Fruit fly (Drosophila melanogaster) whole organism, wandering third instar larva: ENCODE measurements around the gene CG33493.

ENCODE experiments used
- Dfd ChIP-seq: fragments of >200 bp; optimal IDR thresholded peaks from 2 replicates; lab custom pipeline; 2017; ENCODE audit warnings: missing biosample characterization, missing genetic modification characterization
- Jra ChIP-seq: sonication (Bioruptor generic); optimal IDR thresholded peaks from 2 replicates; lab custom pipeline; 2016; ENCODE audit warnings: missing biosample characterization, missing genetic modification characterization
- Mio ChIP-seq: sonication (Bioruptor generic); optimal IDR thresholded peaks from 2 replicates; lab custom pipeline; 2016; ENCODE audit warnings: missing biosample characterization, missing genetic modification characterization
- Rel ChIP-seq, 2 experiments: fragments of 200-800 bp; sonication (Bioruptor generic) in 1 of 2; optimal IDR thresholded peaks; 2 replicates in 1 of 2; 3 replicates in 1 of 2; lab custom pipeline; 2016 to 2019; ENCODE audit warnings: mild to moderate bottlenecking in 2 of 2, missing biosample characterization in 2 of 2, missing genetic modification characterization in 2 of 2, moderate library complexity in 1 of 2
- Sp1 ChIP-seq: fragments of 200-800 bp; sonication (Bioruptor generic); optimal IDR thresholded peaks from 3 replicates; lab custom pipeline; 2019; ENCODE audit warnings: missing biosample characterization, mild to moderate bottlenecking, missing genetic modification characterization, moderate library complexity
- Vsx2 ChIP-seq: fragments of 200-300, 225-300 bp; sonication (Bioruptor generic); optimal IDR thresholded peaks from 2 replicates; lab custom pipeline; 2018; ENCODE audit warnings: missing biosample characterization, missing genetic modification characterization; ENCODE audit not compliant: partially characterized antibody
- dl ChIP-seq, 2 experiments: fragments of 175-275, 200-275 bp in 1 of 2; fragments of 200-275 bp in 1 of 2; sonication (Bioruptor generic); optimal IDR thresholded peaks; lab custom pipeline; 2018; ENCODE audit warnings: mild to moderate bottlenecking in 2 of 2, missing biosample characterization in 2 of 2, missing genetic modification characterization in 2 of 2, moderate library complexity in 2 of 2; ENCODE audit not compliant: partially characterized antibody in 2 of 2, insufficient read depth in 1 of 2
- ey ChIP-seq: fragments of 200-800 bp; sonication (Bioruptor generic); optimal IDR thresholded peaks from 2 replicates; lab custom pipeline; 2016; ENCODE audit warnings: missing biosample characterization, missing genetic modification characterization
- foxo ChIP-seq, 2 experiments: fragments of 200-800 bp; sonication (Bioruptor generic); optimal IDR thresholded peaks; 2 replicates in 1 of 2; 3 replicates in 1 of 2; lab custom pipeline; 2016 to 2017; ENCODE audit warnings: missing biosample characterization in 2 of 2, missing genetic modification characterization in 2 of 2
- pan ChIP-seq: fragments of >200 bp; optimal IDR thresholded peaks from 2 replicates; lab custom pipeline; 2017
- psq ChIP-seq: fragments of 200-800 bp; sonication (Bioruptor generic); optimal IDR thresholded peaks from 3 replicates; lab custom pipeline; 2017; ENCODE audit warnings: missing biosample characterization, mild to moderate bottlenecking, missing genetic modification characterization, moderate library complexity
- usp ChIP-seq: fragments of >200 bp; optimal IDR thresholded peaks from 2 replicates; lab custom pipeline; 2017; ENCODE audit warnings: missing biosample characterization, missing genetic modification characterization

DNA sequence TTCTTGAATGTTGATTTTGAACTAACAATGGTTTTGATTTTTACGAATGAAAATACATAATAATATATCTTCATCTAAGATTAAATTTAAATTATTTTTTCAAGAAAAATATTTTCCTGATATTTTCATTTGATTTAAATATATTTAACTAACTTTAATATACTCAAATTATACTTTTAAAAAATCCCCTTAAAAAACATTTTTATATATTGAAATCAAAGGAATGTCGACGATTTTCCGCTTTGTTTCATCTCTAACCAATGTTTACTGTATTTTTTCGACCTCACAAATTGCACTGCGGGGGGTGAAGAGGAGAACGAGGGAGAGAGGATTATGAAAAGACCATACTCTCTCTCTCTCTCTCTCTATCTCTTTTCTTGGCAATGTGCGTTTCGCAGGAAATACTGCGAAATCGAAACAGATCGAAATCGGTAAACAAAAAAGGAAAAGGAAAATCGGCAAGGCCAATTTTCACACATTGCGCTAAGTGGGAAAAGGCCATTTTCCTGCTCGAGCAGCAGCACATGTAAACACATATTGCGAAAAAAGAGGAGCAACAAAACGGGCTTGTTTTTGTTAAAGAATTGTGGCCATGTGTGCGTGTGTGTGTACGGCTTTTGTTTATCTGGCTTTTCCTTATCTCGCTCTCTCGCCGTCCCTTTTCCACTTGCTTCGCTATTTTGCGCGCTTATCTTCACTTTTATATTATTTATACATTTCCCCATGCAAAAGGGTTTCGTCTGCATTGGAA, 32.8 kb downstream of the CG33493 start:
- TF ChIP-seq ey, result no peak
- TF ChIP-seq Jra (GFP tag; lab: Kevin White, UChicago), result no peak
- no peak for TF ChIP-seq Mio (GFP tag; lab: Kevin White, UChicago)
- TF ChIP-seq Sp1 (GFP tag; lab: Kevin White, UChicago), result no peak
- TF ChIP-seq psq (GFP tag; lab: Kevin White, UChicago), result peak; percentile 33
- TF ChIP-seq foxo (GFP tag; optimal IDR thresholded peaks at IDR 0.05; lab: Kevin White, UChicago), result peak in 1 of 2 experiments; percentile 3
- no peak for TF ChIP-seq dl (GFP tag; optimal IDR thresholded peaks at IDR 0.05; lab: Kevin White, UChicago; ENCODE audit: insufficient read depth in 1 of 2, partially characterized antibody in 2 of 2)
- no peak for TF ChIP-seq Vsx2
- no peak for TF ChIP-seq Dfd (GFP tag; lab: Kevin White, UChicago)
- TF ChIP-seq usp (GFP tag; lab: Kevin White, UChicago), result no peak
- TF ChIP-seq pan (lab: Kevin White, UChicago), result no peak
- no peak for TF ChIP-seq Rel (GFP tag; optimal IDR thresholded peaks at IDR 0.05; lab: Kevin White, UChicago)
- no peak for TF ChIP-seq Rel (tag; optimal IDR thresholded peaks at IDR 0.05; lab: Kevin White, UChicago)
